Fruit fly (Drosophila melanogaster): ENCODE results near the gene Pino.
A peak's percentile ranks its signal among the peaks of the same experiment; 100 is the strongest.

dm6 chr2L:1077053-1077452, 51.7 kb downstream of the Pino start:
- TF ChIP-seq cic (GFP tag; optimal IDR thresholded peaks at IDR 0.05) (peak; percentile 80), CG5204 (GFP tag; optimal IDR thresholded peaks at IDR 0.05) (no peak), kay (GFP tag; ENCODE audit: borderline replicate concordance) (no peak), CG7045 (GFP tag; optimal IDR thresholded peaks at IDR 0.05) (no peak), Crg-1 (GFP tag; optimal IDR thresholded peaks at IDR 0.05) (no peak), CG7101 (tag; optimal IDR thresholded peaks at IDR 0.05) (no peak), bab1 (GFP tag; optimal IDR thresholded peaks at IDR 0.05) (no peak), CG1620 (GFP tag; optimal IDR thresholded peaks at IDR 0.05) (no peak)

All from whole organism, adult.